Worm (Caenorhabditis elegans): ENCODE results near the gene C55A1.4.

- TF ChIP-seq elt-4 (tag; optimal IDR thresholded peaks at IDR 0.05) (no peak), ceh-19 (GFP tag; optimal IDR thresholded peaks at IDR 0.05) (no peak), hlh-8 (tag; optimal IDR thresholded peaks at IDR 0.05) (no peak), unc-86 (tag; optimal IDR thresholded peaks at IDR 0.05) (no peak), ahr-1 (tag; optimal IDR thresholded peaks at IDR 0.05) (no peak), fkh-10 (GFP tag; optimal IDR thresholded peaks at IDR 0.05) (no peak), nhr-11 (tag; optimal IDR thresholded peaks at IDR 0.05) (no peak), npax-4 (tag; optimal IDR thresholded peaks at IDR 0.05) (no peak), unc-3 (GFP tag; conservative IDR thresholded peaks at IDR 0.05) (no peak), unc-3 (tag; optimal IDR thresholded peaks at IDR 0.05) (no peak)
These were observed 38.0 kb downstream of the C55A1.4 start, which contains the start of gene fbxa-154 for ce11 chrV:15605045-15605444.
